Worm (Caenorhabditis elegans) whole organism, mixed stage, embryonic: Measurements from ENCODE around the gene R07H5.16.

Experiments used
- blmp-1 ChIP-seq: fragments of 150-350 bp; optimal IDR thresholded peaks from 2 replicates; lab custom pipeline; 2014; ENCODE audit warnings: missing biosample characterization, missing genetic modification characterization
- elt-3 ChIP-seq: fragments of 150-350 bp; optimal IDR thresholded peaks from 2 replicates; lab custom pipeline; 2014; ENCODE audit warnings: missing biosample characterization, missing genetic modification characterization
- mep-1 ChIP-seq: fragments of 150-350 bp; optimal IDR thresholded peaks from 2 replicates; lab custom pipeline; 2017; ENCODE audit warnings: missing biosample characterization, missing genetic modification reagents, missing genetic modification characterization, inconsistent platforms
- nhr-12 ChIP-seq: fragments of 150-350 bp; optimal IDR thresholded peaks from 2 replicates; lab custom pipeline; 2014; ENCODE audit warnings: missing biosample characterization, missing genetic modification characterization
- nhr-237 ChIP-seq: fragments of 150-350 bp; optimal IDR thresholded peaks from 2 replicates; lab custom pipeline; 2014; ENCODE audit warnings: missing biosample characterization, missing genetic modification characterization
- nhr-76 ChIP-seq: sonication (generic microtip); optimal IDR thresholded peaks from 2 replicates; lab custom pipeline; 2017; ENCODE audit warnings: missing biosample characterization, missing genetic modification characterization
- unc-39 ChIP-seq: fragments of 150-350 bp; optimal IDR thresholded peaks from 2 replicates; lab custom pipeline; 2014; ENCODE audit warnings: missing biosample characterization, missing genetic modification characterization

DNA sequence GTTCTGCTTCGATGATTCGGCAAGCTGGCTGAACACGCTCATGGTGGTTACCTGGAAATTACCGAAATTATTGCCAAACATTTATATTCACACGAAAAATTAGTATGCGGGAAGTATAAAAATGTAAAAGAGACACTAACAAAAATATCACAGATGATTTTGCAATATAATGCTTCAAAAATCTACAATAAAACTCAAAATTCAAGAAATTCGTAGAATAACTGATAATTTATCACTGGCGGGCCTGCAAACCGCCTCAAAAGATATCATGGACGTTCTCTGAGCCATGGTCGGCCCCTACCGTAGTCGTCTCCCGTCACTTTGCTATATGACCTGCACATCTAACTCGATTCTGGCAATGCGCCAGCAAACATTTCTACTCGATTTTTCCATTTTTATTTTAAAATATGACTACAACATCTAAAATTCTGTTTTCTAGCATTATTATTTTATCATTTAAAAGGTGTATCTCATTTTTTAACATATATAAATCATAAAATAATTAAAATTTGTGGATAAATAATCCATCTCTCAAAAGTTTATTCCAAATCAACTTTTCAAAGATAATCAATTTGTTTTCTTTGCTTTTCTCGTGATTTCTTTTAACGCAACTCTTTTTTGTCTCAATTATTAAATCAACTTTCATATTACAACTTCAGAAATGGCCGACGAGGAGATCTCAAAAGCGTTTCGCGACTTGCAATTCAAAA lies 49.5 kb upstream of the R07H5.16 start, which contains the start of the genes F01G4.6 and pfd-1:
- no peak for TF ChIP-seq nhr-12
- no peak for TF ChIP-seq unc-39 (tag; lab: Kevin White, UChicago)
- no peak for TF ChIP-seq elt-3
- TF ChIP-seq nhr-76 (tag; lab: Kevin White, UChicago), result no peak
- peak; percentile 82 for TF ChIP-seq mep-1 (tag; lab: Kevin White, UChicago)
- peak; percentile 23 for TF ChIP-seq blmp-1
- TF ChIP-seq nhr-237 (tag; lab: Kevin White, UChicago), result peak; percentile 88
